Worm (Caenorhabditis elegans): Measurements from ENCODE around the gene txt-18.
A peak's percentile ranks its signal among the peaks of the same experiment; 100 is the strongest.

DNA sequence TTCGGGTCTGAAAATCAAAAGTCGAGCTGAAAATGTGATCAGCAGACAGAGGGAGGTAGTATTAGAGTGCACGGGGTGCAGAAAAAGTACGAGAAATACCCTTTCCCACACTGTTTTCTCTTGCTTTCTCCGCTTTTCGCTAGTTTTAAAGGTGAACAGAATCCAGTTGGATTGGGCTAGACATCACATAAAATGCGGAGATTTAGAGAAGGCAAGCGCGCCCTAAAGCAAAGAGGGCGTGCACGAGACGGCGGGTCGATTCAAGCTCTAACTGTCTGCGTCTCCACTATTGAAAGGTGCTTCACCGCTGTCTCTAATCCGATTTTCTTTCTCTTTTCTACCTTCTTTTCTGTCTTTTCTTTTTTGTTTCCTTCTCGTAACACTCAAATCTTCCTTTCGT lies 26.2 kb downstream of the txt-18 start:
- TF ChIP-seq ztf-11 (tag; optimal IDR thresholded peaks at IDR 0.05) (no peak), mab-5 (tag; optimal IDR thresholded peaks at IDR 0.05) (no peak), lsy-2 (tag; optimal IDR thresholded peaks at IDR 0.05) (peak; percentile 65), elt-1 (tag; optimal IDR thresholded peaks at IDR 0.05; ENCODE audit: borderline replicate concordance, insufficient read depth) (no peak), sptf-1 (tag; optimal IDR thresholded peaks at IDR 0.05) (peak; percentile 50), nhr-76 (tag; optimal IDR thresholded peaks at IDR 0.05) (no peak), nhr-237 (tag; optimal IDR thresholded peaks at IDR 0.05) (peak; percentile 62), nhr-28 (tag; optimal IDR thresholded peaks at IDR 0.05) (no peak)
